Fruit fly (Drosophila melanogaster): ENCODE measurements around the gene CG13067.

Gene CG13067

DNA sequence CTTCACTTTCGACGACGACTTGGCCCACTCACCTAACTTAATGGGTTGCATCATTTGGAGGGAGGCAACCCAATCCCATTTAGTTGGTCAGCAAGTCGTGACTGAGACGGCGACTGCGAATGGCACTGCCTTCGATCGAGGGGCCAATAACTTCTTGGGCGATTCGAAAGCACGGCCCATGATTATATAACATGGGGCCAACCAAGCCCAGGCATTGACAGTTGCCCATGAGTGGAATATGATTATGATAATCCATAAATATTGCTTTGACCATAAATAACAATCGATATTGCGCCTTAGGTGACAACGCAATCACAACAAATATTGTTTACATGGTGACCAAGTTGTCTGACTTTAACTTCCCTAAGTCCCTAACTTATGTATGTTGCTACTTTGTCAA lies 12.7 kb downstream of the CG13067 start, which contains the start of gene CG13048:
TSS of gene CG13048 (minus strand) at position 101 of the 400 bp plus-strand sequence.
- TF ChIP-seq usp (GFP tag; optimal IDR thresholded peaks at IDR 0.05): no peak
- no peak for TF ChIP-seq psq (optimal IDR thresholded peaks at IDR 0.05)
- no peak for TF ChIP-seq pan (optimal IDR thresholded peaks at IDR 0.05)
- TF ChIP-seq Dll (optimal IDR thresholded peaks at IDR 0.05): no peak
- no peak for TF ChIP-seq EcR (GFP tag; optimal IDR thresholded peaks at IDR 0.05)
- TF ChIP-seq CG8478 (optimal IDR thresholded peaks at IDR 0.05): no peak

DNA sequence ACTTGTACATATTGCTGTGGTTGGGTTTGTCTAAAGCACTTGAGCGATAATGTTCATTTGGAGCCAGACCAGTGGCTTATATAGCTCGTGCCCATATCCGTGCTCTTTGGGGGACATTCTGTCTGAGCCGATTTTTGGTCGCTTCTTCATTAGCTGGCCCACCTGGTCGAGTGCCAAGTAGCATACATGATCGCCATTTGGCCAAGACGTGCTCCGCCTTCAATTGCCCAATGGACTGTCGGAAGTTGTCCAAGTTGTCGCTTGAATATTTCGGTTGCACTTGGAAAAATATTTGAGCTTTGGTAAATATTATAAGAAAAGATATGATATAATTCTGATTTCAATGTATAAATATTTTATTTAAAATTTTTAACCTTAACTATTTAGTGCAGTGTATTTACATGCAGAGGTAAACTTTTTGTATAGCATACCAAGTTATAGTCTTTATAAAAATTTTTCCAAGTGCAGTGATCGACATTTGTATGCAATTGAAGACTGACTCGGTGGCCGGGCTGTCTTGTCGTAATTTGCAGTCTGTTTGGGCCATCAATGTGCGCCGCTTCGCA lies 14.3 kb downstream of the CG13067 start, which contains the start of gene CG13047:
TSS of gene CG13047 (minus strand) at position 51 of the 566 bp plus-strand sequence.
- no peak for TF ChIP-seq Dll (optimal IDR thresholded peaks at IDR 0.05)
- no peak for TF ChIP-seq CG8478 (optimal IDR thresholded peaks at IDR 0.05)
- no peak for TF ChIP-seq usp (GFP tag; optimal IDR thresholded peaks at IDR 0.05)
- no peak for TF ChIP-seq pan (optimal IDR thresholded peaks at IDR 0.05)
- no peak for TF ChIP-seq EcR (GFP tag; optimal IDR thresholded peaks at IDR 0.05)
- TF ChIP-seq psq (optimal IDR thresholded peaks at IDR 0.05): no peak

DNA sequence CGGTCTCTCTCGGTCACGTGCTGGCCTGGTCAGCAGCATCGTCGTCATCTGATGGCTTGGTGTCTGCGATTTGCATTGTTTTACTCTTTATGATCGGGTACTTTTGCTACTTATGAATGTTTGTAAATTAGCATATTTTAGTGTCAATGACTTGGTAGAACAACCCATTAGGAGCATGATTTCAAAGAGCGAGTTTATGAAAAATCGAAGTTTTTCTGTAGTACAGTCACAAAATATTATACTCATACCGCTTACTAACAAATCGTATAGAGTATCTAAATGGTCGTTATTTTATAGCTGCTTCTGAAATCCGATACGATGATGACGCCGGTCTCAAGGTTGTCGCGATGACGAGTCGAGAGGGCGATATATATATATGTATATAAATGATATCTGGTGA lies 15.2 kb downstream of the CG13067 start:
- no peak for TF ChIP-seq pan (optimal IDR thresholded peaks at IDR 0.05)

DNA sequence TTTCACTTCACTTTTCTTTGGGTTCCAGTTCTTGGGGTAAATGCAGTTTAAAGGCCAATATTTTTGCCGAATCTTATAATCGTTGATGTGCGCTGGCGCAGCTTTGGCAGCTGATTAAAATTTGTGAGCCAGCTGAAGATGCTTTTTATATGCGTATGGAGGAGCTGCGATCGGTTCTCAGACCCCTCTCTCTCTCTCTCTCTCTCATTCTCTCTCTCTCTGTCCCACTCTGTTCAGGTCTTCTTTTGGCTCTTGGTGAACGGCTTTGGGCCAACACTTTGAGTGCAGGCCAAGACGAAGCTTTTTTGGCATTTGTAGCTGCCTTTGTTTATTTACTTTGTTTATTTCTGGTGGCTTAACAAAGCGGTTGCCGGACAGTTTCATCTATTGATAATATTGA lies 17.2 kb downstream of the CG13067 start, which contains the start of gene CG13046:
TSS of gene CG13046 (minus strand) at position 101 of the 400 bp plus-strand sequence.
- TF ChIP-seq CG8478 (optimal IDR thresholded peaks at IDR 0.05): no peak
- TF ChIP-seq Dll (optimal IDR thresholded peaks at IDR 0.05): no peak
- no peak for TF ChIP-seq usp (GFP tag; optimal IDR thresholded peaks at IDR 0.05)
- no peak for TF ChIP-seq psq (optimal IDR thresholded peaks at IDR 0.05)
- no peak for TF ChIP-seq EcR (GFP tag; optimal IDR thresholded peaks at IDR 0.05)

DNA sequence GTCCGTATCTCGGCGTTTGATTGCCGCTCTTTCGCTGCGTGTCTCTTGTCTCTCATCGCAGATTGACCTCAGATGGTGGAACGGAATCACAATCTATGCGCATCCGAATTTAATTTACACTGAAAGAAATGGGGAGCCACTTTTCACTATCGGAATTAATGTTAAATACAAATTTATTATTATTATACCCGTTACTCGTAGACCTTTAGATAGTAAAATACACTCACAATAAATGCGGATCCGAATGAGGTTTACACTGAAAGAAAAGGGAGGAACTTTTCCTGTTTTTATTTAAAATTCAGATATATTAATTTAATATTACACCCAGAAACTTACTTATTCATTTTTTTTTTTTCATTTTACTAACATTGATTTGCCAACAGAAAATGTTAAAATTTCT lies 18.0 kb downstream of the CG13067 start:
- TF ChIP-seq pan (optimal IDR thresholded peaks at IDR 0.05): no peak
- no peak for TF ChIP-seq CG8478 (optimal IDR thresholded peaks at IDR 0.05)
- no peak for TF ChIP-seq Dll (optimal IDR thresholded peaks at IDR 0.05)
- no peak for TF ChIP-seq psq (optimal IDR thresholded peaks at IDR 0.05)
- TF ChIP-seq EcR (GFP tag; optimal IDR thresholded peaks at IDR 0.05): no peak
- no peak for TF ChIP-seq usp (GFP tag; optimal IDR thresholded peaks at IDR 0.05)

DNA sequence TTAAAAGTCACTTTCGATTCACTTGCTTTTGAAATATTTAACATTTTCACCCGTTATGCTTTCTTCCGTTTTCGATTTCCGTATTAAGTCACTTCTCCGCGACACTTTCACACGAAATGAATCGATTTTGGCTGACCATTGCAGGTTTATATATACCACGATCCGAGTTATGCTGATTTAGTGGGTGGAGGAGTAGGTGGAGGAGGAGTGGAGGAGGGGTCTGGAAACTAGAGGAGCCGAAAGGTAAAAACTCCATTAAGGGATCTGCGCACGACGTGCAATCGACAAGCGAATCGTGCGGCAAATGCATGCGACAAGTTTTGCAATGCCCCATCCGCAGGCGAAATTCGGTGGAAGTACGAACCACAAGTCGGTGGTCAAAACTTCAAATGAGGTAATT lies 19.8 kb downstream of the CG13067 start, which contains the start of gene CG13045:
TSS of gene CG13045 (minus strand) at position 101 of the 400 bp plus-strand sequence.
- TF ChIP-seq CG8478 (optimal IDR thresholded peaks at IDR 0.05): no peak

DNA sequence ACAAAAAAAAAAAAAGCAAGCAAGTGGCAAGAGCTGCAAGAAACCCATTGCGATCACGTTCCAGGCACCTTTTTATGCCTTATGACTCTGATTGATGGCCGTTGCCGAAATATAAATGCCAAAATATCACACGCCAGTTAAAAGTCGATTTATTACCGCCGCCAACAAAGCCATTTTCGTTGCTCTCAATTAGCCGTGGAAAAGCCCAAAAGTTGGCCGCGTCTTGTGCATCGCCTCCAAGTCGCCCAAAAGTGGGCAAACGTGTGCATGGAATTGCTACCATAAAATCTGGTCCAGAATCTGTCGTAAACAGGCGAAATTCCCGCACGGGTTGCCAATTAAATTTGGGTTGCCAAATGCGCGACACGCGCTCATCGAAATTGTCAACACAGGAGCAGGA lies 20.6 kb downstream of the CG13067 start:
- TF ChIP-seq EcR (GFP tag; optimal IDR thresholded peaks at IDR 0.05): no peak
- TF ChIP-seq Dll (optimal IDR thresholded peaks at IDR 0.05): no peak
- no peak for TF ChIP-seq CG8478 (optimal IDR thresholded peaks at IDR 0.05)
- TF ChIP-seq psq (optimal IDR thresholded peaks at IDR 0.05): no peak
- TF ChIP-seq pan (optimal IDR thresholded peaks at IDR 0.05): no peak
- TF ChIP-seq usp (GFP tag; optimal IDR thresholded peaks at IDR 0.05): no peak

DNA sequence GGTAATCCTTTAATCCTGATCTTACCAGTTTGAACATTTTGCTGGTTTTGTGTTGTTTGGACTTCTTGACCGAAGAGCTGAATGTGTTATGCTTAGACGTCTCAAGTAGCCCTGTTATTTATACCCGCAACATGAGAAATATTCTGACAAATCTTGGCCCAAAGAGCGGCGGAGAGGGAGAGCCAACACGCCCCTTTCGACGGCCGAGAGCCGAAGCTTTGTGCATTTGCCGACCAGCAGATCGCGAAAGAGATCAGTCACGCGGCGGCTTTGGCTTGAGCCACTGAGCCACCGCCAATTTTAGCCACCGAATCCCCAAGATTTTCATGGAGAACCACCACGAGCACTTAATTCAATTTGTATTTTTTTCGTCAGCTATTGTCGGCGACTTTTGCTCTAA lies 24.4 kb downstream of the CG13067 start, which contains the start of gene CG4962:
TSS of gene CG4962 (minus strand) at position 101 of the 400 bp plus-strand sequence.
- TF ChIP-seq psq (optimal IDR thresholded peaks at IDR 0.05): no peak

DNA sequence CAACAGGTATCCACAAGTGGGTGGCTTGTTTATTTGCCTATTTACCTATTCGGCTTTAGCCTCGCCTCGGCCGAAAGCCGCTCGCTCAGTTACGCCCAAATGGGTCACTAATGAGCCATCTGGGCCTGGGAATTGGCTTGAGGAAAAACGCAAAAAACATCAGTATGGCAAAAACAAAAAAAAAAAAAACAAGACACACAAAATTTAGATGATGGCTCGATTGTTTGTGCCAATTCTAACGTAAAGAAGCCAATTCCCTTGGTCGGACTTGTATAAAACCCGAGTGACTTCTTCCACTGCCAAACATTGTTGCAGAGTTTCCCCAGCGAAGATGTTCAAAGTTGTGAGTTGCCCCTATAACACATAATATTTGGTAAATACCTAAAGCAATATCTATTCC lies 30.1 kb downstream of the CG13067 start, which contains the start of gene CG4982:
TSS of gene CG4982 (plus strand) at position 301 of the 400 bp plus-strand sequence.
- TF ChIP-seq psq (optimal IDR thresholded peaks at IDR 0.05) (no peak), Dll (optimal IDR thresholded peaks at IDR 0.05) (no peak), CG8478 (optimal IDR thresholded peaks at IDR 0.05) (no peak), usp (GFP tag; optimal IDR thresholded peaks at IDR 0.05) (no peak), pan (optimal IDR thresholded peaks at IDR 0.05) (no peak), EcR (GFP tag; optimal IDR thresholded peaks at IDR 0.05) (no peak)

DNA sequence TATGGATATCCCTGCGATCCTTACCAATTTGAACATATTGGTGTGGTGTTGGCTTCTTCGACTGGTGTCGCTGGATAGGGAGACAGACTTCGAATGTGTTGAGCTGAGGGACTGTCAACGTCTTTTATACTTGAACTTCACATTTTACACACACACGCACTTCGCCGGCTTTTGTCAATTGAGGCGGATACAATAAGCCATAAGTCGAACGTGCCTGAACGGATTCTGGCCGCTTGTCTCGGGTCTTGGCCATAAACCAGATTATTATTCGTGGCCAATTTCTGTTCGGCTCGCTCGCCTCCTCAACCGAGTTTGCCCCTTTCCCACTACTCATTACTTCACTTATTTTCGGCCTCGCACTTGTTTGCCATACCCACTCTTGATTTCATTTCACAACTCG lies 32.0 kb downstream of the CG13067 start, which contains the start of gene CG13044:
TSS of gene CG13044 (minus strand) at position 101 of the 400 bp plus-strand sequence.
- TF ChIP-seq pan (optimal IDR thresholded peaks at IDR 0.05): no peak
- TF ChIP-seq usp (GFP tag; optimal IDR thresholded peaks at IDR 0.05): no peak
- no peak for TF ChIP-seq EcR (GFP tag; optimal IDR thresholded peaks at IDR 0.05)
- no peak for TF ChIP-seq Dll (optimal IDR thresholded peaks at IDR 0.05)
- no peak for TF ChIP-seq CG8478 (optimal IDR thresholded peaks at IDR 0.05)
- no peak for TF ChIP-seq psq (optimal IDR thresholded peaks at IDR 0.05)

DNA sequence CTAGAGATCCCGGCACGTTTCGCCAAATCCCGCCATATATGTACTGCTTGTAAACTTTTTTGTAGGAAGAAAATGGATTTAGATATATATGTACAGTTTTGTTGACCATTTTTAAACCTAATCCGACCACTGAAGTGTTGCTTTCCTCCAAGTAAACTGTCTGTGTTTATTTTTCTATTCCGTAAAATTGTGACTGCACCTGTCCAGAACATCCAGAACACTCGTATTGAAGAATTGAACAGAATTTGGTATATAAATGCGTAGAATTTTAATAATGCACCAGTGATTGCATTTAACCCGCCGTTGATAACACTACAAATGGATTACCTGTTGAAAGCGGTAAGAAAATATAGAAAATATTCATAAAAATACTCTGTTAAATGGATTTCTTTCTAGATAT lies 32.9 kb downstream of the CG13067 start, which contains the start of gene CG43249:
TSS of gene CG43249 (plus strand) at position 301 of the 400 bp plus-strand sequence.
- TF ChIP-seq pan (optimal IDR thresholded peaks at IDR 0.05): no peak
- TF ChIP-seq psq (optimal IDR thresholded peaks at IDR 0.05): no peak
- no peak for TF ChIP-seq Dll (optimal IDR thresholded peaks at IDR 0.05)
- no peak for TF ChIP-seq CG8478 (optimal IDR thresholded peaks at IDR 0.05)
- no peak for TF ChIP-seq EcR (GFP tag; optimal IDR thresholded peaks at IDR 0.05)
- TF ChIP-seq usp (GFP tag; optimal IDR thresholded peaks at IDR 0.05): no peak

DNA sequence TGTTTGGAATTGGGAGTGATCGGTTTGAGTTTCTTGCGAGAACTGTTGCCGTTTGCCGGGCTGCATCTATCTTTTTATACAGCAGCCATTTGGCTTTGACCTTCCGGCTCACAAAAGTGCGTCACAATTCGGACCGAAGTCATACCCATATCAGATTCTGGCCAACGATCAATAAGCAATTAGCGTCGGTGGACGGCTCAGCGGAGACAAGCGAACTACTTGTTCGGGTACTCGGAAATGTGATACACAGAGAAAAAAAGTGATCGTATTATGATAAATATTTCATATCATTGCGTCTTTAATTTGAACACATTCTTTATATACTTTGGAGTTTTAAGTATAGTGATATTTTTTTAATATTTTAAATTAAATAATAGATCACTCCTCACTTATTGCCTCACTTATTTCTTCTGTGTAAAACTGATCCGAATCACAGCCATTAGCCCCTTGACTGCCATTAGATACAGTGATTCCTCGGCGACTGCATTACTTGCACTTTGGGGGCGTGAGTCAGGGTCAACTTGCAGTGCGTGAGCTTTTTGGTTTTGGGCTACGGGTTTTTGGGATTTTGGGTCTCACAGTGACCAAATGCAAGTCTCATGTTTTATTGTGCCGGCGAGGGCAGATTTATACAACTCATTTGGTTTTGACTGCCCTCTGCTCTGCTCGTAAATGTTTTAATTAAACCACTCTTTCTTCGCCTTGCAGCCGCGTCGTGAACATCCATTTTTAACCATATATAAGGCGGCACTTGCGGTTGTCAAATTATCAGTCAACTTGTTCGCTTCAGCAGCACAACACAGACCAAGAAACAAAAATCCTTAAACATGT lies 35.0 kb downstream of the CG13067 start, which contains the start of the genes CG13043 and CG13063:
TSS of gene CG13043 (minus strand) at position 51 of the 831 bp plus-strand sequence.
TSS of gene CG13063 (plus strand) at position 781 of the 831 bp plus-strand sequence.
- TF ChIP-seq Dll (optimal IDR thresholded peaks at IDR 0.05): no peak
- no peak for TF ChIP-seq EcR (GFP tag; optimal IDR thresholded peaks at IDR 0.05)
- TF ChIP-seq usp (GFP tag; optimal IDR thresholded peaks at IDR 0.05): no peak
- TF ChIP-seq pan (optimal IDR thresholded peaks at IDR 0.05): no peak
- no peak for TF ChIP-seq CG8478 (optimal IDR thresholded peaks at IDR 0.05)
- TF ChIP-seq psq (optimal IDR thresholded peaks at IDR 0.05): no peak
